Worm (Caenorhabditis elegans): ENCODE data around the gene VZK822L.2.

Gene VZK822L.2

DNA sequence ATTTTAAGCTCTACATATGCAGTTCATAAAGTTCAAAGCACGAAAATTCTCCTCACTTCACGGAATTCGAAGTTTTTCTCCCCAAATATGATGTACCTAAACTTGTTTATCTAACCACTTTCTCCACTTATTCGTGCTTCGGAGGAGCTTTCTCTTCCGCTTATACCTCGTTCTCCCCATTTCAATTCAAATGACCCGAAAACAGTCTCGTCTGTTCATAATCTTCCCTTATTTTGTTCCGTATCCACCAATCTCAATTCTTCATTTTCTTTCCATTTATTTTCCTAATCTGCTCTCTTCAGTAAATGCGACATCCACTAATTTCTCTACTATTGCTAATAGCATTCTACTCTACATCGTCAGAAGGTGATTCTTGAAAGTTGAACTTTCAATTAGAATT lies 26.5 kb upstream of the VZK822L.2 start, which contains the start of gene let-653:
Gene let-653, plus strand, starts transcription at position 301 of the 400 bp plus-strand sequence.
- TF ChIP-seq blmp-1 (tag; optimal IDR thresholded peaks at IDR 0.05) (peak; percentile 22), hpl-2 (GFP tag; optimal IDR thresholded peaks at IDR 0.05) (no peak)

DNA sequence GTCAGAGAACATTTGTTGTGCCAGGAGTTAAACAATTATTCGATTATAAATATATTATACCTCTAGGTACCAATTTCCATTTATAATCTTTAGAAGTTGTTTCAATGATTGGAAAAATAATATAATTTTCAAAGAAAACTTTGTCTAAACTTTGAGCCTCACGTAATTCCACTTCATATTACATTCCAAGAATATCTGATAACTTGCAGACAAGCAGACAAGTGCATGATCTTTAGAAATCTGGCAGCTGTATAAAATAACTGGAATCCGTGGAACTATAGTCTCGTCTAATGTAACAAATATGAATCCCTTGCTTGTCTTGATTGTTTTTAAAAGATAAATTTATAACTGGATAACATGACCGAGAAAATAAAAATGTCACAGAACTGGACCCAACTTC lies 19.3 kb upstream of the VZK822L.2 start:
- no peak for TF ChIP-seq sox-4 (tag; optimal IDR thresholded peaks at IDR 0.05)
- no peak for TF ChIP-seq nhr-77 (tag; optimal IDR thresholded peaks at IDR 0.05)
- peak; percentile 44 for TF ChIP-seq nhr-20 (tag; optimal IDR thresholded peaks at IDR 0.05)
- TF ChIP-seq nhr-85 (tag) = no peak
- TF ChIP-seq dsc-1 (tag; optimal IDR thresholded peaks at IDR 0.05) = peak; percentile 51
- no peak for TF ChIP-seq lin-14 (GFP tag; optimal IDR thresholded peaks at IDR 0.05)
- no peak for TF ChIP-seq irx-1 (tag; optimal IDR thresholded peaks at IDR 0.05)
- TF ChIP-seq pax-3 (tag; optimal IDR thresholded peaks at IDR 0.05) = no peak
- no peak for TF ChIP-seq ceh-90 (tag; optimal IDR thresholded peaks at IDR 0.05)
- peak; percentile 48 for TF ChIP-seq fkh-8 (tag; optimal IDR thresholded peaks at IDR 0.05)
- TF ChIP-seq lin-39 (tag; optimal IDR thresholded peaks at IDR 0.05) = no peak
- TF ChIP-seq aly-2 (tag; optimal IDR thresholded peaks at IDR 0.05) = no peak
- peak; percentile 6 for TF ChIP-seq nhr-11 (tag; optimal IDR thresholded peaks at IDR 0.05)
- TF ChIP-seq mep-1 (tag; optimal IDR thresholded peaks at IDR 0.05) = no peak
- TF ChIP-seq hlh-4 (tag; optimal IDR thresholded peaks at IDR 0.05) = peak; percentile 58
- TF ChIP-seq lir-3 (tag; optimal IDR thresholded peaks at IDR 0.05; ENCODE audit: poor library complexity) = no peak

DNA sequence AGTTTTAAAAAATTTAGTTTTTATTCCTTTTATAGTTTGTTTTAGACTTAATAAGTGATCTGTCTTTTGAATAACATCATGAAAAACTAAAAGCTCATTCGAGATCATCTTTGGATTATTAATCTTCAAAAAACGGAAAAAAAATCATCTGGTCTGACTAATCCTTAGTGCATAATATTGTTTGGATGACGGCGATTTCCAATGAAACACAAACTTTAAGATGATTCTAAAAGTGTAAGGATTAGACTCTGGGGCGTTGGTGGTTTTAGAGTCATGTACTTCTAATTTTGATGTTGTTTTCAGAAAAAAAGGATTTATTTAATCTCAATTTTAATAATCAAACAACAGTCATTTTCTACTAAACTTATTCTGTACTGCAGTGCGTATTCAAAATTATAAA lies 18.5 kb upstream of the VZK822L.2 start:
- TF ChIP-seq fkh-8 (tag; optimal IDR thresholded peaks at IDR 0.05) (no peak), ztf-4 (tag; optimal IDR thresholded peaks at IDR 0.05) (no peak), hpl-2 (GFP tag; optimal IDR thresholded peaks at IDR 0.05) (no peak), swsn-7 (tag; optimal IDR thresholded peaks at IDR 0.05) (no peak), ceh-82 (tag; optimal IDR thresholded peaks at IDR 0.05) (no peak), blmp-1 (tag; optimal IDR thresholded peaks at IDR 0.05) (no peak), ces-1 (GFP tag; optimal IDR thresholded peaks at IDR 0.05) (no peak), unc-86 (tag; optimal IDR thresholded peaks at IDR 0.05) (no peak), egl-27 (tag; optimal IDR thresholded peaks at IDR 0.05) (no peak), ceh-88 (GFP tag; IDR thresholded peaks at IDR 0.05) (no peak), nhr-71 (tag; optimal IDR thresholded peaks at IDR 0.05) (peak; percentile 3), fkh-4 (tag; optimal IDR thresholded peaks at IDR 0.05; ENCODE audit: borderline replicate concordance) (no peak), hlh-4 (tag; optimal IDR thresholded peaks at IDR 0.05) (no peak), nhr-47 (tag; optimal IDR thresholded peaks at IDR 0.05) (peak; percentile 18), sup-37 (GFP tag; optimal IDR thresholded peaks at IDR 0.05) (no peak), dsc-1 (tag; optimal IDR thresholded peaks at IDR 0.05) (peak; percentile 90), lin-35 (GFP tag; optimal IDR thresholded peaks at IDR 0.05) (no peak), unc-30 (tag; optimal IDR thresholded peaks at IDR 0.05) (no peak), nhr-12 (tag; optimal IDR thresholded peaks at IDR 0.05) (no peak), ceh-63 (GFP tag; optimal IDR thresholded peaks at IDR 0.05) (no peak), nhr-76 (tag; optimal IDR thresholded peaks at IDR 0.05) (no peak), egl-13 (tag; optimal IDR thresholded peaks at IDR 0.05) (no peak), elt-2 (tag; optimal IDR thresholded peaks at IDR 0.05) (no peak), ets-5 (GFP tag; IDR thresholded peaks at IDR 0.05) (no peak), isw-1 (GFP tag; IDR thresholded peaks at IDR 0.05) (no peak), nhr-84 (tag; optimal IDR thresholded peaks at IDR 0.05) (no peak), lin-14 (GFP tag; optimal IDR thresholded peaks at IDR 0.05) (no peak), mef-2 (tag; optimal IDR thresholded peaks at IDR 0.05) (no peak), pax-3 (tag; optimal IDR thresholded peaks at IDR 0.05) (peak; percentile 6), grh-1 (GFP tag; IDR thresholded peaks at IDR 0.05) (no peak), tlp-1 (tag; optimal IDR thresholded peaks at IDR 0.05) (no peak), unc-98 (GFP tag; IDR thresholded peaks at IDR 0.05) (no peak), ztf-11 (tag; optimal IDR thresholded peaks at IDR 0.05) (no peak), tbx-2 (tag; optimal IDR thresholded peaks at IDR 0.05) (no peak), sox-4 (tag; optimal IDR thresholded peaks at IDR 0.05) (peak; percentile 21), Y116A8C.19 (tag; optimal IDR thresholded peaks at IDR 0.05; ENCODE audit: borderline replicate concordance) (no peak), hlh-17 (GFP tag; optimal IDR thresholded peaks at IDR 0.05; ENCODE audit: borderline replicate concordance) (no peak), nhr-77 (tag; optimal IDR thresholded peaks at IDR 0.05) (no peak), unc-130 (tag; optimal IDR thresholded peaks at IDR 0.05) (no peak), lin-39 (tag; optimal IDR thresholded peaks at IDR 0.05) (no peak)
